Fruit fly (Drosophila melanogaster) whole organism, embryonic: ENCODE results near the gene mEFTs.

Experiments
- C15 ChIP-seq: fragments of 200-800 bp; sonication (Bioruptor generic); IDR thresholded peaks from 3 replicates; pipeline ENCODE4 v1.3.6; 2022; ENCODE audit warnings: missing biosample characterization, missing genetic modification characterization
- CG10979 ChIP-seq: fragments of 200-800 bp; sonication (Bioruptor generic); optimal IDR thresholded peaks from 2 replicates; lab custom pipeline; 2018; ENCODE audit warnings: missing biosample characterization, mild to moderate bottlenecking, missing genetic modification characterization, moderate library complexity
- CG11398 ChIP-seq: fragments of 200-800 bp; sonication (Bioruptor generic); optimal IDR thresholded peaks from 2 replicates; lab custom pipeline; 2016; ENCODE audit warnings: missing biosample characterization, missing genetic modification characterization
- CG12236 ChIP-seq: fragments of 200-800 bp; sonication (Bioruptor generic); optimal IDR thresholded peaks from 2 replicates; lab custom pipeline; 2016; ENCODE audit warnings: missing biosample characterization, missing genetic modification characterization
- CG12769 ChIP-seq: fragments of 200-800 bp; sonication (Bioruptor generic); optimal IDR thresholded peaks from 2 replicates; lab custom pipeline; 2019; ENCODE audit warnings: missing biosample characterization, mild to moderate bottlenecking, missing genetic modification characterization, moderate library complexity
- CG18476 ChIP-seq: fragments of 200-800 bp; sonication (Bioruptor generic); optimal IDR thresholded peaks from 2 replicates; lab custom pipeline; 2016; ENCODE audit warnings: missing biosample characterization, mild to moderate bottlenecking, missing genetic modification characterization
- CG32772 ChIP-seq: fragments of 200-800 bp; sonication (Bioruptor generic); IDR thresholded peaks from 2 replicates; pipeline ENCODE4 v1.3.6; 2022; ENCODE audit warnings: missing biosample characterization, missing genetic modification characterization
- CG33213 ChIP-seq: fragments of 200-800 bp; sonication (Bioruptor generic); optimal IDR thresholded peaks from 3 replicates; lab custom pipeline; 2016; ENCODE audit warnings: missing biosample characterization, missing genetic modification characterization
- CG6254 ChIP-seq: fragments of 200-800 bp; sonication (Bioruptor generic); optimal IDR thresholded peaks from 3 replicates; lab custom pipeline; 2017; ENCODE audit warnings: mild to moderate bottlenecking, missing biosample characterization, missing genetic modification reagents, missing genetic modification characterization
- CG8924 ChIP-seq: fragments of 200-800 bp; optimal IDR thresholded peaks from 3 replicates; lab custom pipeline; 2019; ENCODE audit warnings: missing biosample characterization, mild to moderate bottlenecking, missing genetic modification characterization, moderate library complexity
- CrebB ChIP-seq: fragments of 200-800 bp; sonication (Bioruptor generic); optimal IDR thresholded peaks from 3 replicates; lab custom pipeline; 2018; ENCODE audit warnings: missing biosample characterization, mild to moderate bottlenecking, missing genetic modification characterization
- Doc2 ChIP-seq: fragments of 200-800 bp; sonication (Bioruptor generic); IDR thresholded peaks from 2 replicates; pipeline ENCODE4 v1.3.6; 2022; ENCODE audit warnings: missing biosample characterization, missing genetic modification characterization
- E2f2 ChIP-seq: fragments of 200-800 bp; sonication (Bioruptor generic); IDR thresholded peaks from 2 replicates; pipeline ENCODE4 v1.3.6; 2022; ENCODE audit warnings: missing biosample characterization, missing genetic modification characterization
- Hey ChIP-seq: fragments of 200-800 bp; sonication (Bioruptor generic); optimal IDR thresholded peaks from 3 replicates; lab custom pipeline; 2018; ENCODE audit warnings: missing biosample characterization, mild to moderate bottlenecking, missing genetic modification characterization
- Hmr ChIP-seq: fragments of 200-800 bp; sonication (Bioruptor generic); optimal IDR thresholded peaks from 3 replicates; lab custom pipeline; 2017; ENCODE audit warnings: mild to moderate bottlenecking, missing biosample characterization, missing genetic modification reagents, missing genetic modification characterization
- Kr ChIP-seq: fragments of 200-800 bp; sonication (Bioruptor generic); optimal IDR thresholded peaks from 2 replicates; lab custom pipeline; 2017; ENCODE audit warnings: missing biosample characterization, mild to moderate bottlenecking, missing genetic modification characterization
- NC2β ChIP-seq: fragments of 200-800 bp; sonication (Bioruptor generic); optimal IDR thresholded peaks from 2 replicates; lab custom pipeline; 2016; ENCODE audit warnings: missing biosample characterization, missing genetic modification characterization
- Neu2 ChIP-seq: fragments of 200-800 bp; sonication (Bioruptor generic); optimal IDR thresholded peaks from 3 replicates; lab custom pipeline; 2016; ENCODE audit warnings: missing biosample characterization, missing genetic modification characterization, borderline replicate concordance
- Ptx1 ChIP-seq: fragments of 200-800 bp; sonication (Bioruptor generic); IDR thresholded peaks from 2 replicates; pipeline ENCODE4 v1.3.6; 2022; ENCODE audit warnings: missing biosample characterization, missing genetic modification characterization
- Usf ChIP-seq: fragments of 200-800 bp; sonication (Bioruptor generic); optimal IDR thresholded peaks from 2 replicates; lab custom pipeline; 2017; ENCODE audit warnings: missing genotype, missing biosample characterization, missing genetic modification characterization
- Xrp1 ChIP-seq: fragments of 200-800 bp; sonication (Bioruptor generic); IDR thresholded peaks from 2 replicates; pipeline ENCODE4 v1.3.6; 2022; ENCODE audit warnings: missing biosample characterization, missing genetic modification characterization
- ab ChIP-seq: fragments of 200-800 bp; sonication (Bioruptor generic); optimal IDR thresholded peaks from 2 replicates; lab custom pipeline; 2016; ENCODE audit warnings: missing biosample characterization, missing genetic modification characterization
- cas ChIP-seq: fragments of 200-800 bp; sonication (Bioruptor generic); IDR thresholded peaks from 2 replicates; pipeline ENCODE4 v1.3.6; 2022; ENCODE audit warnings: missing biosample characterization, missing genetic modification characterization
- cwo ChIP-seq: fragments of 200-800 bp; sonication (Bioruptor generic); optimal IDR thresholded peaks from 3 replicates; lab custom pipeline; 2017; ENCODE audit warnings: missing biosample characterization, missing genetic modification characterization, mild to moderate bottlenecking, moderate library complexity, missing genetic modification reagents
- dimm ChIP-seq: fragments of 200-800 bp; sonication (Bioruptor generic); IDR thresholded peaks from 2 replicates; pipeline ENCODE4 v1.3.6; 2022; ENCODE audit warnings: missing biosample characterization, missing genetic modification characterization
- dm ChIP-seq: fragments of 200-800 bp; sonication (Bioruptor generic); optimal IDR thresholded peaks from 3 replicates; lab custom pipeline; 2016; ENCODE audit warnings: missing biosample characterization, missing genetic modification characterization
- ewg ChIP-seq: fragments of 200-800 bp; sonication (Bioruptor generic); optimal IDR thresholded peaks from 3 replicates; lab custom pipeline; 2017; ENCODE audit warnings: mild to moderate bottlenecking, missing biosample characterization, missing genetic modification reagents, missing genetic modification characterization
- gfzf ChIP-seq: fragments of 200-800 bp; sonication (Bioruptor generic); optimal IDR thresholded peaks from 2 replicates; lab custom pipeline; 2016; ENCODE audit warnings: missing biosample characterization, mild to moderate bottlenecking, missing genetic modification characterization, moderate library complexity
- gro ChIP-seq: fragments of 200-800 bp; sonication (Bioruptor generic); optimal IDR thresholded peaks from 2 replicates; lab custom pipeline; 2016; ENCODE audit warnings: missing biosample characterization, missing genetic modification characterization
- gsb-n ChIP-seq: fragments of 200-800 bp; sonication (Bioruptor generic); optimal IDR thresholded peaks from 3 replicates; lab custom pipeline; 2018; ENCODE audit warnings: missing biosample characterization, mild to moderate bottlenecking, missing genetic modification characterization
- hkb ChIP-seq, 2 experiments: fragments of 200-800 bp in 1 of 2; fragments of >200 bp in 1 of 2; sonication (Bioruptor generic) in 1 of 2; IDR thresholded peaks in 1 of 2; optimal IDR thresholded peaks in 1 of 2; 2 replicates each; pipeline versions ENCODE4 v1.3.6 to Lab custom; 2017 to 2022; ENCODE audit warnings: missing biosample characterization in 1 of 2, missing genetic modification characterization in 1 of 2
- knrl ChIP-seq: fragments of 200-800 bp; sonication (Bioruptor generic); IDR thresholded peaks from 3 replicates; pipeline ENCODE4 v1.3.6; 2022; ENCODE audit warnings: missing biosample characterization, missing genetic modification characterization; ENCODE audit not compliant: partially characterized antibody
- mam ChIP-seq: fragments of 200-800 bp; sonication (Bioruptor generic); optimal IDR thresholded peaks from 3 replicates; lab custom pipeline; 2016; ENCODE audit warnings: missing biosample characterization, missing genetic modification characterization
- sens ChIP-seq: fragments of 200-800 bp; sonication (Bioruptor generic); peaks from one replicate; lab custom pipeline; 2016; ENCODE audit warnings: missing biosample characterization, missing genetic modification characterization
- slp2 ChIP-seq: fragments of 200-800 bp; sonication (Bioruptor generic); optimal IDR thresholded peaks from 2 replicates; lab custom pipeline; 2016; ENCODE audit warnings: missing biosample characterization, missing genetic modification characterization
- ssp ChIP-seq: fragments of 200-800 bp; sonication (Bioruptor generic); IDR thresholded peaks from 2 replicates; pipeline ENCODE4 v1.3.6; 2022; ENCODE audit warnings: missing biosample characterization, missing genetic modification characterization
- tin ChIP-seq: fragments of 200-800 bp; sonication (Bioruptor generic); optimal IDR thresholded peaks from 3 replicates; lab custom pipeline; 2016; ENCODE audit warnings: missing biosample characterization, missing genetic modification characterization
- trem ChIP-seq: fragments of 200-800 bp; optimal IDR thresholded peaks from 3 replicates; lab custom pipeline; 2019; ENCODE audit warnings: missing biosample characterization, mild to moderate bottlenecking, missing genetic modification characterization, moderate library complexity
- wor ChIP-seq: fragments of 200-800 bp; sonication (Bioruptor generic); IDR thresholded peaks from 2 replicates; pipeline ENCODE4 v1.3.6; 2022; ENCODE audit warnings: missing biosample characterization, missing genetic modification characterization
- zf30C ChIP-seq: fragments of 200-800 bp; sonication (Bioruptor generic); optimal IDR thresholded peaks from 3 replicates; lab custom pipeline; 2018; ENCODE audit warnings: missing biosample characterization, mild to moderate bottlenecking, missing genetic modification characterization

Gene mEFTs

dm6 chr2L:17455823-17456222 is 45.1 kb downstream of the mEFTs start, which contains the start of gene SPH93:
Gene SPH93, minus strand, starts transcription at chr2L:17455923.
- TF ChIP-seq CrebB (tag; lab: Kevin White, UChicago) (no peak), CG12236 (GFP tag; lab: Kevin White, UChicago) (no peak)
- TF ChIP-seq, all 482 proteins: peak for 0

dm6 chr2L:17452624-17453023 is 48.3 kb downstream of the mEFTs start, which contains the start of gene CG5050:
Gene CG5050, plus strand, starts transcription at chr2L:17452924.
- TF ChIP-seq C15 (GFP tag; lab: Robert Waterston, UW) (no peak), ab (GFP tag; lab: Kevin White, UChicago) (no peak), Neu2 (no peak), zf30C (GFP tag; lab: Kevin White, UChicago) (no peak), CG18476 (GFP tag; lab: Kevin White, UChicago) (no peak), E2f2 (GFP tag; lab: Robert Waterston, UW) (no peak), CG6254 (GFP tag; lab: Kevin White, UChicago) (no peak), tin (GFP tag; lab: Kevin White, UChicago) (no peak), CG32772 (GFP tag; lab: Robert Waterston, UW) (no peak), Hmr (GFP tag; lab: Kevin White, UChicago) (no peak), CG33213 (GFP tag; lab: Kevin White, UChicago) (no peak), ssp (GFP tag; lab: Robert Waterston, UW) (no peak), NC2β (no peak), Kr (GFP tag; lab: Kevin White, UChicago) (no peak), CG11398 (GFP tag; lab: Kevin White, UChicago) (no peak)

dm6 chr2L:17452084-17452483 is 48.8 kb downstream of the mEFTs start:
- no peak for TF ChIP-seq CG10979 (tag; lab: Kevin White, UChicago)
- TF ChIP-seq CG8924 (tag; lab: Kevin White, UChicago) = no peak
- no peak for TF ChIP-seq Doc2 (GFP tag; lab: Robert Waterston, UW)
- no peak for TF ChIP-seq wor
- no peak for TF ChIP-seq slp2
- no peak for TF ChIP-seq gfzf (GFP tag; lab: Kevin White, UChicago)
- TF ChIP-seq knrl (GFP tag; lab: Robert Waterston, UW) = no peak
- TF ChIP-seq dimm = no peak
- TF ChIP-seq Ptx1 (GFP tag; lab: Robert Waterston, UW) = no peak
- no peak for TF ChIP-seq gro
- TF ChIP-seq ewg (GFP tag; lab: Kevin White, UChicago) = no peak
- peak; percentile 92 for TF ChIP-seq Hey (tag; lab: Kevin White, UChicago)
- TF ChIP-seq Usf (GFP tag; lab: Kevin White, UChicago) = no peak
- TF ChIP-seq dm (GFP tag; lab: Kevin White, UChicago) = no peak
- TF ChIP-seq cas (GFP tag; lab: Robert Waterston, UW) = no peak
- TF ChIP-seq Xrp1 (GFP tag; lab: Robert Waterston, UW) = no peak
- no peak for TF ChIP-seq gsb-n (tag; lab: Kevin White, UChicago)
- no peak for TF ChIP-seq hkb (optimal IDR thresholded peaks at IDR 0.05; lab: Kevin White, UChicago)
- no peak for TF ChIP-seq hkb (GFP tag; IDR thresholded peaks at IDR 0.05; lab: Robert Waterston, UW)
- TF ChIP-seq sens (GFP tag; lab: Kevin White, UChicago) = peak; percentile 50
- peak; percentile 38 for TF ChIP-seq cwo (GFP tag; lab: Kevin White, UChicago)
- TF ChIP-seq mam = no peak
- TF ChIP-seq CG12769 = no peak
- no peak for TF ChIP-seq trem (tag; lab: Kevin White, UChicago)
